Worm (Caenorhabditis elegans) whole organism, L2 larva: Measurements from ENCODE around the gene cest-3.

ENCODE experiments used
- C34F6.9 ChIP-seq: fragments of 150-350 bp; optimal IDR thresholded peaks from 2 replicates; lab custom pipeline; 2014; ENCODE audit warnings: missing biosample characterization, missing genetic modification characterization
- F13H6.1 ChIP-seq: sonication (generic microtip); optimal IDR thresholded peaks from 2 replicates; lab custom pipeline; 2016; ENCODE audit warnings: missing genetic modification characterization, missing compliant biosample characterization
- R02D3.7 ChIP-seq: fragments of 150-350 bp; optimal IDR thresholded peaks from 2 replicates; lab custom pipeline; 2014; ENCODE audit warnings: missing biosample characterization, missing genetic modification characterization
- Y55F3AM.14 ChIP-seq: fragments of 200-800 bp; sonication (Bioruptor generic); optimal IDR thresholded peaks from 2 replicates; lab custom pipeline; 2018; ENCODE audit warnings: mild to moderate bottlenecking, missing genetic modification characterization, missing compliant biosample characterization
- ZK546.5 ChIP-seq: sonication (generic microtip); optimal IDR thresholded peaks from 2 replicates; lab custom pipeline; 2017; ENCODE audit warnings: missing biosample characterization, missing genetic modification characterization
- alr-1 ChIP-seq: fragments of 150-350 bp; optimal IDR thresholded peaks from 2 replicates; lab custom pipeline; 2014; ENCODE audit warnings: missing biosample characterization, missing genetic modification characterization
- aly-2 ChIP-seq: fragments of 150-350 bp; optimal IDR thresholded peaks from 2 replicates; lab custom pipeline; 2014; ENCODE audit warnings: missing biosample characterization, missing genetic modification characterization
- ama-1 ChIP-seq: fragments of 150-350 bp; optimal IDR thresholded peaks from 2 replicates; lab custom pipeline; 2018; ENCODE audit warnings: inconsistent platforms
- blmp-1 ChIP-seq: sonication (generic microtip); optimal IDR thresholded peaks from 2 replicates; lab custom pipeline; 2017; ENCODE audit warnings: missing genetic modification characterization, mild to moderate bottlenecking, missing compliant biosample characterization, antibody characterized with exemption, moderate library complexity; ENCODE audit not compliant: insufficient read depth
- ceh-16 ChIP-seq: fragments of 150-350 bp; optimal IDR thresholded peaks from 2 replicates; lab custom pipeline; 2014; ENCODE audit warnings: missing biosample characterization, missing genetic modification characterization
- ceh-82 ChIP-seq: fragments of 150-350 bp; optimal IDR thresholded peaks from 2 replicates; lab custom pipeline; 2014; ENCODE audit warnings: missing biosample characterization, missing genetic modification characterization
- crh-2 ChIP-seq: sonication (generic microtip); optimal IDR thresholded peaks from 2 replicates; lab custom pipeline; 2017; ENCODE audit warnings: missing biosample characterization, missing genetic modification characterization
- dmd-4 ChIP-seq: sonication (generic microtip); optimal IDR thresholded peaks from 2 replicates; lab custom pipeline; 2017; ENCODE audit warnings: missing biosample characterization, missing genetic modification characterization
- egl-27 ChIP-seq: sonication (generic microtip); optimal IDR thresholded peaks from 3 replicates; lab custom pipeline; 2017; ENCODE audit warnings: missing biosample characterization, missing genetic modification reagents, missing genetic modification characterization
- elt-1 ChIP-seq: fragments of 150-350 bp; optimal IDR thresholded peaks from 2 replicates; lab custom pipeline; 2014; ENCODE audit warnings: missing biosample characterization, missing genetic modification characterization
- elt-3 ChIP-seq: sonication (generic microtip); optimal IDR thresholded peaks from 2 replicates; lab custom pipeline; 2017; ENCODE audit warnings: missing biosample characterization, missing genetic modification characterization
- fos-1 ChIP-seq: fragments of 150-350 bp; optimal IDR thresholded peaks from 2 replicates; lab custom pipeline; 2014; ENCODE audit warnings: missing biosample characterization, missing genetic modification characterization
- gmeb-1 ChIP-seq: fragments of 150-350 bp; optimal IDR thresholded peaks from 2 replicates; lab custom pipeline; 2014; ENCODE audit warnings: missing biosample characterization, missing genetic modification characterization
- lin-11 ChIP-seq: fragments of 150-350 bp; sonication (generic microtip); optimal IDR thresholded peaks from 2 replicates; lab custom pipeline; 2014; ENCODE audit warnings: missing biosample characterization, missing genetic modification characterization, inconsistent platforms, mixed read lengths
- lin-13 ChIP-seq: fragments of 150-350 bp; optimal IDR thresholded peaks from 2 replicates; lab custom pipeline; 2014; ENCODE audit warnings: missing biosample characterization, missing genetic modification reagents, missing genetic modification characterization
- lin-39 ChIP-seq: fragments of 150-350 bp; optimal IDR thresholded peaks from 2 replicates; lab custom pipeline; 2014; ENCODE audit warnings: missing biosample characterization, missing genetic modification reagents, missing genetic modification characterization
- lsy-2 ChIP-seq, 2 experiments: fragments of 150-350 bp in 1 of 2; sonication (generic microtip) in 1 of 2; optimal IDR thresholded peaks; 2 replicates each; lab custom pipeline; 2014 to 2017; ENCODE audit warnings: missing biosample characterization in 2 of 2, missing genetic modification characterization in 2 of 2
- mab-5 ChIP-seq: fragments of 150-350 bp; optimal IDR thresholded peaks from 2 replicates; lab custom pipeline; 2014; ENCODE audit warnings: missing biosample characterization, missing genetic modification characterization
- mbf-1 ChIP-seq: sonication (generic microtip); optimal IDR thresholded peaks from 2 replicates; lab custom pipeline; 2017; ENCODE audit warnings: missing biosample characterization, missing genetic modification characterization
- mdl-1 ChIP-seq, 2 experiments: fragments of 150-350 bp in 1 of 2; sonication (generic microtip) in 1 of 2; optimal IDR thresholded peaks; 2 replicates each; lab custom pipeline; 2017; ENCODE audit warnings: missing biosample characterization in 2 of 2, missing genetic modification characterization in 2 of 2
- nhr-10 ChIP-seq: sonication (generic microtip); optimal IDR thresholded peaks from 2 replicates; lab custom pipeline; 2017; ENCODE audit warnings: missing biosample characterization, missing genetic modification characterization
- nhr-11 ChIP-seq: fragments of 150-350 bp; optimal IDR thresholded peaks from 2 replicates; lab custom pipeline; 2014; ENCODE audit warnings: missing biosample characterization, missing genetic modification characterization
- nhr-12 ChIP-seq: fragments of 150-350 bp; optimal IDR thresholded peaks from 2 replicates; lab custom pipeline; 2014; ENCODE audit warnings: missing biosample characterization, missing genetic modification characterization
- nhr-129 ChIP-seq: fragments of 150-350 bp; optimal IDR thresholded peaks from 2 replicates; lab custom pipeline; 2014; ENCODE audit warnings: missing biosample characterization, missing genetic modification characterization
- nhr-21 ChIP-seq: fragments of 150-350 bp; optimal IDR thresholded peaks from 2 replicates; lab custom pipeline; 2014; ENCODE audit warnings: missing biosample characterization, missing genetic modification characterization
- nhr-23 ChIP-seq: fragments of 150-350 bp; optimal IDR thresholded peaks from 2 replicates; lab custom pipeline; 2014; ENCODE audit warnings: missing biosample characterization, missing genetic modification reagents, missing genetic modification characterization
- nhr-237 ChIP-seq: fragments of 150-350 bp; optimal IDR thresholded peaks from 2 replicates; lab custom pipeline; 2014; ENCODE audit warnings: missing biosample characterization, missing genetic modification characterization
- nhr-25 ChIP-seq: fragments of 150-350 bp; sonication (generic microtip); optimal IDR thresholded peaks from 3 replicates; lab custom pipeline; 2014; ENCODE audit warnings: missing biosample characterization, missing genetic modification characterization
- nhr-6 ChIP-seq: fragments of 150-350 bp; optimal IDR thresholded peaks from 2 replicates; lab custom pipeline; 2014; ENCODE audit warnings: missing biosample characterization, missing genetic modification characterization
- nhr-77 ChIP-seq: fragments of 150-350 bp; optimal IDR thresholded peaks from 2 replicates; lab custom pipeline; 2014; ENCODE audit warnings: missing biosample characterization, missing genetic modification characterization
- peb-1 ChIP-seq: fragments of 150-350 bp; optimal IDR thresholded peaks from 2 replicates; lab custom pipeline; 2014; ENCODE audit warnings: missing biosample characterization, missing genetic modification characterization
- sem-4 ChIP-seq: fragments of 150-350 bp; optimal IDR thresholded peaks from 2 replicates; lab custom pipeline; 2014; ENCODE audit warnings: missing biosample characterization, missing genetic modification reagents, missing genetic modification characterization
- skn-1 ChIP-seq: sonication (generic microtip); optimal IDR thresholded peaks from 2 replicates; lab custom pipeline; 2017; ENCODE audit warnings: missing biosample characterization, missing genetic modification characterization
- sma-3 ChIP-seq: sonication (generic microtip); optimal IDR thresholded peaks from 2 replicates; lab custom pipeline; 2016; ENCODE audit warnings: missing genetic modification reagents, missing genetic modification characterization, missing compliant biosample characterization
- sma-9 ChIP-seq, 2 experiments: fragments of 150-350 bp in 1 of 2; sonication (generic microtip) in 1 of 2; optimal IDR thresholded peaks; 2 replicates each; lab custom pipeline; 2014 to 2016; ENCODE audit warnings: missing genetic modification characterization in 2 of 2, mild to moderate bottlenecking in 1 of 2, missing biosample characterization in 1 of 2, missing compliant biosample characterization in 1 of 2, missing genetic modification reagents in 1 of 2, moderate library complexity in 1 of 2
- snpc-4 ChIP-seq: fragments of 150-350 bp; optimal IDR thresholded peaks from 2 replicates; lab custom pipeline; 2014; ENCODE audit warnings: missing biosample characterization, missing genetic modification characterization
- unc-39 ChIP-seq: fragments of 150-350 bp; optimal IDR thresholded peaks from 2 replicates; lab custom pipeline; 2014; ENCODE audit warnings: missing biosample characterization, missing genetic modification characterization
- unc-55 ChIP-seq: fragments of 150-350 bp; sonication (generic microtip); optimal IDR thresholded peaks from 3 replicates; lab custom pipeline; 2014; ENCODE audit warnings: missing biosample characterization, missing genetic modification reagents, missing genetic modification characterization
- unc-62 ChIP-seq: fragments of 150-350 bp; optimal IDR thresholded peaks from 2 replicates; lab custom pipeline; 2014; ENCODE audit warnings: missing biosample characterization, missing genetic modification reagents, missing genetic modification characterization
- zag-1 ChIP-seq: fragments of 150-350 bp; optimal IDR thresholded peaks from 2 replicates; lab custom pipeline; 2014; ENCODE audit warnings: missing biosample characterization, missing genetic modification characterization
- ztf-1 ChIP-seq: fragments of 200-800 bp; sonication (Bioruptor generic); conservative IDR thresholded peaks from 2 replicates; pipeline ENCODE4 v1.3.6; 2022; ENCODE audit warnings: missing genetic modification characterization, missing compliant biosample characterization
- ztf-11 ChIP-seq: sonication (generic microtip); optimal IDR thresholded peaks from 2 replicates; lab custom pipeline; 2017; ENCODE audit warnings: missing biosample characterization, missing genetic modification characterization
- ztf-4 ChIP-seq: fragments of 150-350 bp; optimal IDR thresholded peaks from 2 replicates; lab custom pipeline; 2014; ENCODE audit warnings: missing biosample characterization, missing genetic modification characterization

cest-3 gene

DNA sequence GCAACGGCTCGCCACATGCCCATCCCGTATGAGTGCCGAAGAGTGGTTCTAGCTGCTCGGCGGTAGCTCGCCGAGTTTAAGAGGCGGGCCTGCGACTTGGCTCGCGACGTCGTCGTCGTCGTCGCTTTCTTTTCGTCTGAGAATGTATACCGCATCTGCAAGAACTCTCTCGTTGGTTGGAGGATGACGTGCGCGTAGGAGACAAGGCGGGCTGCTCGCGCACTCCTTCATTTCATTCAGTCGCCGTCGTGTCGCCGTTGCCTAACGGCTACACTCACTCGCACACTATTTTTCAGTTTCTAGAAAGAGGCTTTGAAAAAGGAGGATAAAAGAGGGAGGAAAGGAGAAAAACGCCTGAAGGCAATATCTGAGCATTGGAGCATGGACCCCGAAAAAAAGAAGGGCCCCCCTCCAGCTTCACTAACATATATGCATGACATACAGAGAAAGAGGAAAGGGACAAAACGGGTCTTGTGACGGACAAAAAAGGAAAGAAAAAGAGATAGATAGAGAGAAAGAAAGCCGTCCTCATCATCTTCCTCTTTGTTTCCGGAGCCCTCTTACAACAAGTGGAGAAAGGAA, 35.9 kb upstream of the cest-3 start:
- TF ChIP-seq nhr-21 (tag; lab: Kevin White, UChicago) (no peak), aly-2 (tag; lab: Kevin White, UChicago) (no peak), lin-13 (GFP tag; lab: Kevin White, UChicago) (peak; percentile 44), mbf-1 (tag; lab: Kevin White, UChicago) (no peak), nhr-237 (tag; lab: Kevin White, UChicago) (no peak), nhr-12 (tag; lab: Kevin White, UChicago) (no peak), sma-9 (GFP tag; optimal IDR thresholded peaks at IDR 0.05; lab: Kevin White, UChicago) (peak; percentile 25), sma-9 (tag; optimal IDR thresholded peaks at IDR 0.05; lab: Kevin White, UChicago) (no peak), egl-27 (peak; percentile 42), sma-3 (no peak), blmp-1 (tag; lab: Kevin White, UChicago) (no peak), ama-1 (lab: Kevin White, UChicago) (no peak), skn-1 (tag; lab: Kevin White, UChicago) (no peak), elt-1 (tag; lab: Kevin White, UChicago) (no peak), ceh-16 (tag; lab: Kevin White, UChicago) (no peak), fos-1 (tag; lab: Kevin White, UChicago) (no peak), nhr-10 (tag; lab: Kevin White, UChicago) (no peak), mab-5 (no peak), lin-39 (tag; lab: Kevin White, UChicago) (no peak), nhr-129 (tag; lab: Kevin White, UChicago) (peak; percentile 47), ZK546.5 (no peak), dmd-4 (tag; lab: Kevin White, UChicago) (no peak), R02D3.7 (no peak), nhr-25 (no peak), unc-55 (peak; percentile 56), unc-62 (GFP tag; lab: Kevin White, UChicago) (no peak), elt-3 (tag; lab: Kevin White, UChicago) (no peak), nhr-23 (tag; lab: Kevin White, UChicago) (no peak), crh-2 (tag; lab: Kevin White, UChicago) (peak; percentile 46), lsy-2 (tag; optimal IDR thresholded peaks at IDR 0.05; lab: Kevin White, UChicago) (peak in 1 of 2 experiments; percentile 59), nhr-6 (tag; lab: Kevin White, UChicago) (peak; percentile 53), ztf-1 (GFP tag; lab: Robert Waterston, UW) (no peak), Y55F3AM.14 (GFP tag; lab: Kevin White, UChicago) (peak; percentile 63), ceh-82 (tag; lab: Kevin White, UChicago) (no peak), ztf-11 (tag; lab: Kevin White, UChicago) (no peak), nhr-77 (tag; lab: Kevin White, UChicago) (no peak), ztf-4 (tag; lab: Kevin White, UChicago) (peak; percentile 10), nhr-11 (no peak), peb-1 (no peak), C34F6.9 (tag; lab: Kevin White, UChicago) (peak; percentile 60), zag-1 (tag; lab: Kevin White, UChicago) (peak; percentile 18), alr-1 (tag; lab: Kevin White, UChicago) (no peak), snpc-4 (tag; lab: Kevin White, UChicago) (no peak), mdl-1 (tag; optimal IDR thresholded peaks at IDR 0.05; lab: Kevin White, UChicago) (peak in 1 of 2 experiments; percentile 59), sem-4 (tag; lab: Kevin White, UChicago) (peak; percentile 39), unc-39 (no peak), F13H6.1 (tag; lab: Kevin White, UChicago) (peak; percentile 76), gmeb-1 (tag; lab: Kevin White, UChicago) (no peak), lin-11 (tag; lab: Kevin White, UChicago) (no peak)
- TF ChIP-seq, all 48 proteins: peak for 15
